Fruit fly (Drosophila melanogaster): Measurements from ENCODE around the gene E23.
A peak's percentile ranks its signal among the peaks of the same experiment; 100 is the strongest.

Gene E23

dm6 chr2L:3346483-3346839 lies 8.2 kb downstream of the E23 start:
- no peak for TF ChIP-seq Hr78 (GFP tag; optimal IDR thresholded peaks at IDR 0.05)
- TF ChIP-seq psq (GFP tag; optimal IDR thresholded peaks at IDR 0.05), result no peak
- TF ChIP-seq Dfd (GFP tag; optimal IDR thresholded peaks at IDR 0.05), result no peak
- no peak for TF ChIP-seq usp (GFP tag; optimal IDR thresholded peaks at IDR 0.05)
- TF ChIP-seq lola (GFP tag; optimal IDR thresholded peaks at IDR 0.05), result no peak
- TF ChIP-seq h (GFP tag; optimal IDR thresholded peaks at IDR 0.05), result no peak
- TF ChIP-seq tai (GFP tag; optimal IDR thresholded peaks at IDR 0.05), result no peak

DNA sequence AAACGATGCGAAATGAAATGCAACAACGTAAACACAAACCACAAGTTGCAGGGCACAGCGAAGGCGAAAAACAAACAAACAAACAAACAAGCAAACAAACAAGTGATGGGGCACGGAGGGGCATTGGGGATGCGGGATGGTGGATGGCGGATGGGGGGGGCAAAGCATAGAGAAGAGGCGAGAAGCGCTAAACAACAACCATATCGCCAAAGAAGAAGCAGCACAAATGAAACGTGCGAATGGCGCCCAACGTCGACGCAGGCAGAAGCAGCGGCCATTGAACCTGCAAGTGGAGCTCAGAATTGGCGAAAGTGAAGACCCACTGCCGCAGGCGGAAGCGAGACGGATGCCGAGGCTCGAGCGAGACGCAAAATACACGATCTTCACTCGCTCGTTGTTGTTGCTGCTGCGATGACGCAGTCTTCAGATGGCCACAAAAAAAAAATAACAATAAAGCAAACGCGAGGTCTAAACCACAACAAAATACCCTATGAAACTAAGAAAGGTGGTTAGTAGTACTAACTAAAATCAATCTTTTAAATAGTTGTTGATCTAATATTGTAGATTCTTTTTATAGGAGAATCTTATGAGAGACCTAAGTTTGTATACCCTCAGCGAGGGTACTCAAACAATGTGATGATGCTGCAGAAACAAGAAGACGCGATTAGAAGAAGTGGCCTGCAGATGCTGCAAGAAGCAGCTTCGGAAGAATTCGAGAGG lies 8.7 kb downstream of the E23 start:
- TF ChIP-seq usp (GFP tag; optimal IDR thresholded peaks at IDR 0.05) (no peak), rgr (GFP tag; optimal IDR thresholded peaks at IDR 0.05) (peak; percentile 91), brk (GFP tag; optimal IDR thresholded peaks at IDR 0.05) (peak; percentile 85), jim (GFP tag; optimal IDR thresholded peaks at IDR 0.05) (no peak), woc (GFP tag; optimal IDR thresholded peaks at IDR 0.05) (peak; percentile 96), GATAd (GFP tag; optimal IDR thresholded peaks at IDR 0.05) (no peak), CrebA (GFP tag; optimal IDR thresholded peaks at IDR 0.05; ENCODE audit: borderline replicate concordance) (peak; percentile 78), Hnf4 (GFP tag; optimal IDR thresholded peaks at IDR 0.05) (peak; percentile 89), Dfd (GFP tag; optimal IDR thresholded peaks at IDR 0.05) (no peak), sage (GFP tag; optimal IDR thresholded peaks at IDR 0.05) (peak; percentile 89), dl (GFP tag; optimal IDR thresholded peaks at IDR 0.05; ENCODE audit: insufficient read depth in 1 of 2, partially characterized antibody in 2 of 2) (no peak), Abd-B (GFP tag; optimal IDR thresholded peaks at IDR 0.05) (no peak), OdsH (GFP tag; optimal IDR thresholded peaks at IDR 0.05) (peak; percentile 88), lola (GFP tag; optimal IDR thresholded peaks at IDR 0.05) (no peak), Hr83 (GFP tag; optimal IDR thresholded peaks at IDR 0.05; ENCODE audit: poor library complexity, severe bottlenecking) (no peak), dmrt93B (GFP tag; optimal IDR thresholded peaks at IDR 0.05) (peak; percentile 68), Dif (GFP tag; optimal IDR thresholded peaks at IDR 0.05; ENCODE audit: partially characterized antibody) (no peak), h (GFP tag; optimal IDR thresholded peaks at IDR 0.05) (peak; percentile 95), fru (GFP tag; optimal IDR thresholded peaks at IDR 0.05) (peak; percentile 93), tai (GFP tag; optimal IDR thresholded peaks at IDR 0.05) (peak; percentile 79), br (GFP tag; optimal IDR thresholded peaks at IDR 0.05) (peak; percentile 88), Jra (GFP tag; optimal IDR thresholded peaks at IDR 0.05) (peak; percentile 89), dsf (GFP tag; optimal IDR thresholded peaks at IDR 0.05; ENCODE audit: borderline replicate concordance) (peak; percentile 21), Sp1 (GFP tag; optimal IDR thresholded peaks at IDR 0.05) (peak; percentile 75), ey (GFP tag; optimal IDR thresholded peaks at IDR 0.05) (peak; percentile 95), Hr78 (GFP tag; optimal IDR thresholded peaks at IDR 0.05) (no peak), N (GFP tag; optimal IDR thresholded peaks at IDR 0.05) (no peak), Rel (GFP tag; optimal IDR thresholded peaks at IDR 0.05) (peak; percentile 75), Rel (tag; optimal IDR thresholded peaks at IDR 0.05) (peak; percentile 41), Vsx2 (GFP tag; optimal IDR thresholded peaks at IDR 0.05; ENCODE audit: partially characterized antibody) (no peak), HLH106 (tag; optimal IDR thresholded peaks at IDR 0.05) (peak; percentile 81), foxo (GFP tag; optimal IDR thresholded peaks at IDR 0.05) (peak; percentile 51 to 91), CG9705 (GFP tag; optimal IDR thresholded peaks at IDR 0.05) (no peak), pan (optimal IDR thresholded peaks at IDR 0.05) (no peak), sv (GFP tag; optimal IDR thresholded peaks at IDR 0.05) (no peak), CG32264 (GFP tag; optimal IDR thresholded peaks at IDR 0.05) (peak; percentile 85), Myc (optimal IDR thresholded peaks at IDR 0.05) (no peak), psq (GFP tag; optimal IDR thresholded peaks at IDR 0.05) (peak; percentile 98), Mio (GFP tag; optimal IDR thresholded peaks at IDR 0.05) (peak; percentile 34)

DNA sequence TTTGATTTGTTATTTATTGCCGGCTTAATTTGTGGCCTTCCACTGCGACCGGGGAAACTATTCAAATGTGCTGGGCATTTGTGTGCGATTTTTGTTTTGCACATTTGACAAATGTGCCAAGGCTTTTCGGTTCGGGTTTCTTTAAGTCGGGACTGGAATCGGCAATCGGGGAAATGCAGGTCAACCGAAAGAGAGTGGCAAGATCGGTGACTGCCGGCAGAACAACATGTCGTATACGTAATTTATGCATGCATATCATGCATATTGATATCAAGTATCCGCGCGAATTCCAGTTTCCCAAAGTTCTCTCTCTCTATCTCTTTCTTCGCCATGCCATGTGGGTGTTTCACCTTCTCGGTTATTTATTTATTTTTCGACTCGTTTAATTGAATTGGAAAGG lies 12.3 kb downstream of the E23 start:
- TF ChIP-seq dsf (GFP tag; optimal IDR thresholded peaks at IDR 0.05; ENCODE audit: borderline replicate concordance), result no peak
- TF ChIP-seq dl (GFP tag; optimal IDR thresholded peaks at IDR 0.05; ENCODE audit: insufficient read depth in 1 of 2, partially characterized antibody in 2 of 2), result no peak
- no peak for TF ChIP-seq Hnf4 (GFP tag; optimal IDR thresholded peaks at IDR 0.05)
- TF ChIP-seq sage (GFP tag; optimal IDR thresholded peaks at IDR 0.05), result no peak
- TF ChIP-seq GATAd (GFP tag; optimal IDR thresholded peaks at IDR 0.05), result no peak
- no peak for TF ChIP-seq CG9705 (GFP tag; optimal IDR thresholded peaks at IDR 0.05)
- no peak for TF ChIP-seq woc (GFP tag; optimal IDR thresholded peaks at IDR 0.05)
- TF ChIP-seq pan (optimal IDR thresholded peaks at IDR 0.05), result no peak
- no peak for TF ChIP-seq foxo (GFP tag; optimal IDR thresholded peaks at IDR 0.05)
- no peak for TF ChIP-seq Hr78 (GFP tag; optimal IDR thresholded peaks at IDR 0.05)
- TF ChIP-seq Sp1 (GFP tag; optimal IDR thresholded peaks at IDR 0.05), result no peak
- no peak for TF ChIP-seq usp (GFP tag; optimal IDR thresholded peaks at IDR 0.05)
- no peak for TF ChIP-seq Vsx2 (GFP tag; optimal IDR thresholded peaks at IDR 0.05; ENCODE audit: partially characterized antibody)
- TF ChIP-seq Myc (optimal IDR thresholded peaks at IDR 0.05), result no peak
- no peak for TF ChIP-seq fru (GFP tag; optimal IDR thresholded peaks at IDR 0.05)
- TF ChIP-seq Hr83 (GFP tag; optimal IDR thresholded peaks at IDR 0.05; ENCODE audit: poor library complexity, severe bottlenecking), result no peak
- no peak for TF ChIP-seq tai (GFP tag; optimal IDR thresholded peaks at IDR 0.05)
- TF ChIP-seq Dfd (GFP tag; optimal IDR thresholded peaks at IDR 0.05), result no peak
- TF ChIP-seq dmrt93B (GFP tag; optimal IDR thresholded peaks at IDR 0.05), result no peak
- no peak for TF ChIP-seq brk (GFP tag; optimal IDR thresholded peaks at IDR 0.05)
